Worm (Caenorhabditis elegans) whole organism, L3 larva: ENCODE measurements around the gene C33C12.4.

Source experiments
- R02D3.7 ChIP-seq: fragments of 150-350 bp; optimal IDR thresholded peaks from 2 replicates; lab custom pipeline; 2014; ENCODE audit warnings: missing biosample characterization, missing genetic modification characterization
- ZK546.5 ChIP-seq: sonication (generic microtip); optimal IDR thresholded peaks from 2 replicates; lab custom pipeline; 2017; ENCODE audit warnings: missing biosample characterization, missing genetic modification characterization
- aly-2 ChIP-seq: fragments of 150-350 bp; optimal IDR thresholded peaks from 2 replicates; lab custom pipeline; 2014; ENCODE audit warnings: missing biosample characterization, missing genetic modification characterization
- ama-1 ChIP-seq: fragments of 150-350 bp; optimal IDR thresholded peaks from 2 replicates; lab custom pipeline; 2018
- ceh-16 ChIP-seq: sonication (generic microtip); optimal IDR thresholded peaks from 2 replicates; lab custom pipeline; 2017; ENCODE audit warnings: missing biosample characterization, missing genetic modification characterization
- ceh-28 ChIP-seq: fragments of 150-350 bp; optimal IDR thresholded peaks from 2 replicates; lab custom pipeline; 2014; ENCODE audit warnings: missing biosample characterization, missing genetic modification reagents, missing genetic modification characterization
- ceh-9 ChIP-seq: sonication (generic microtip); optimal IDR thresholded peaks from 2 replicates; lab custom pipeline; 2018; ENCODE audit warnings: missing biosample characterization, missing genetic modification characterization
- daf-12 ChIP-seq: fragments of 150-350 bp; optimal IDR thresholded peaks from 2 replicates; lab custom pipeline; 2014; ENCODE audit warnings: missing biosample characterization, missing genetic modification reagents, missing genetic modification characterization
- elt-2 ChIP-seq: sonication (generic microtip); optimal IDR thresholded peaks from 2 replicates; lab custom pipeline; 2016; ENCODE audit warnings: missing genetic modification reagents, mild to moderate bottlenecking, missing genetic modification characterization, missing compliant biosample characterization
- fkh-2 ChIP-seq: fragments of 150-350 bp; optimal IDR thresholded peaks from 2 replicates; lab custom pipeline; 2014; ENCODE audit warnings: missing biosample characterization, missing genetic modification reagents, missing genetic modification characterization
- fos-1 ChIP-seq: fragments of 150-350 bp; optimal IDR thresholded peaks from 2 replicates; lab custom pipeline; 2014; ENCODE audit warnings: missing biosample characterization, missing genetic modification characterization
- jun-1 ChIP-seq: fragments of 150-350 bp; optimal IDR thresholded peaks from 2 replicates; lab custom pipeline; 2014; ENCODE audit warnings: missing biosample characterization, missing genetic modification reagents, missing genetic modification characterization
- lin-39 ChIP-seq: fragments of 150-350 bp; optimal IDR thresholded peaks from 2 replicates; lab custom pipeline; 2018; ENCODE audit warnings: missing biosample characterization, missing genetic modification reagents, missing genetic modification characterization
- lsy-12 ChIP-seq: sonication (generic microtip); optimal IDR thresholded peaks from 2 replicates; lab custom pipeline; 2016; ENCODE audit warnings: mild to moderate bottlenecking, missing genetic modification characterization, missing compliant biosample characterization
- mdl-1 ChIP-seq: fragments of 150-350 bp; optimal IDR thresholded peaks from 2 replicates; lab custom pipeline; 2014; ENCODE audit warnings: missing biosample characterization, missing genetic modification characterization
- nfya-1 ChIP-seq: sonication (generic microtip); optimal IDR thresholded peaks from 2 replicates; lab custom pipeline; 2017; ENCODE audit warnings: missing genetic modification characterization, mild to moderate bottlenecking, missing compliant biosample characterization, antibody characterized with exemption, moderate library complexity; ENCODE audit not compliant: insufficient read depth
- nhr-11 ChIP-seq: fragments of 150-350 bp; optimal IDR thresholded peaks from 2 replicates; lab custom pipeline; 2014; ENCODE audit warnings: missing biosample characterization, missing genetic modification characterization
- nhr-12 ChIP-seq: fragments of 150-350 bp; optimal IDR thresholded peaks from 2 replicates; lab custom pipeline; 2014; ENCODE audit warnings: missing biosample characterization, missing genetic modification characterization
- nhr-25 ChIP-seq: sonication (generic microtip); optimal IDR thresholded peaks from 2 replicates; lab custom pipeline; 2017; ENCODE audit warnings: missing biosample characterization, missing genetic modification characterization
- nhr-28 ChIP-seq: fragments of 150-350 bp; optimal IDR thresholded peaks from 2 replicates; lab custom pipeline; 2014; ENCODE audit warnings: missing biosample characterization, missing genetic modification characterization
- nhr-67 ChIP-seq: fragments of 150-350 bp; optimal IDR thresholded peaks from 2 replicates; lab custom pipeline; 2014; ENCODE audit warnings: missing biosample characterization, missing genetic modification characterization
- nhr-77 ChIP-seq: fragments of 150-350 bp; optimal IDR thresholded peaks from 2 replicates; lab custom pipeline; 2014; ENCODE audit warnings: missing biosample characterization, missing genetic modification characterization
- pqm-1 ChIP-seq: fragments of 150-350 bp; optimal IDR thresholded peaks from 2 replicates; lab custom pipeline; 2017; ENCODE audit warnings: missing biosample characterization, missing genetic modification characterization, inconsistent platforms
- sea-2 ChIP-seq: fragments of 150-350 bp; sonication (generic microtip); optimal IDR thresholded peaks from 4 replicates; lab custom pipeline; 2014; ENCODE audit warnings: missing biosample characterization, missing genetic modification reagents, missing genetic modification characterization
- skn-1 ChIP-seq: fragments of 150-350 bp; optimal IDR thresholded peaks from 2 replicates; lab custom pipeline; 2014; ENCODE audit warnings: missing biosample characterization, missing genetic modification characterization
- snpc-4 ChIP-seq: fragments of 150-350 bp; optimal IDR thresholded peaks from 2 replicates; lab custom pipeline; 2014; ENCODE audit warnings: missing biosample characterization, missing genetic modification characterization
- tbx-2 ChIP-seq: sonication (generic microtip); optimal IDR thresholded peaks from 2 replicates; lab custom pipeline; 2016; ENCODE audit warnings: mild to moderate bottlenecking, missing genetic modification characterization, missing compliant biosample characterization
- unc-39 ChIP-seq: sonication (generic microtip); optimal IDR thresholded peaks from 4 replicates; lab custom pipeline; 2017; ENCODE audit warnings: missing biosample characterization, missing genetic modification characterization
- zag-1 ChIP-seq: fragments of 150-350 bp; optimal IDR thresholded peaks from 2 replicates; lab custom pipeline; 2014; ENCODE audit warnings: missing biosample characterization, missing genetic modification characterization
- ztf-11 ChIP-seq: fragments of 150-350 bp; optimal IDR thresholded peaks from 2 replicates; lab custom pipeline; 2014; ENCODE audit warnings: missing biosample characterization, missing genetic modification characterization
- ztf-4 ChIP-seq: fragments of 150-350 bp; optimal IDR thresholded peaks from 2 replicates; lab custom pipeline; 2014; ENCODE audit warnings: missing biosample characterization, missing genetic modification characterization

C33C12.4 gene

ce11 chrII:2138901-2139300 is 27.4 kb downstream of the C33C12.4 start:
- TF ChIP-seq tbx-2 (tag; lab: Kevin White, UChicago) (no peak), ztf-4 (tag; lab: Kevin White, UChicago) (no peak), zag-1 (no peak), fkh-2 (tag; lab: Kevin White, UChicago) (no peak)

- TF ChIP-seq fos-1 (no peak), lsy-12 (tag; lab: Kevin White, UChicago) (no peak), nfya-1 (tag; lab: Kevin White, UChicago) (no peak), nhr-77 (no peak), ceh-28 (tag; lab: Kevin White, UChicago) (no peak), aly-2 (tag; lab: Kevin White, UChicago) (no peak), ceh-16 (tag; lab: Kevin White, UChicago) (no peak), unc-39 (tag; lab: Kevin White, UChicago) (no peak), ztf-4 (tag; lab: Kevin White, UChicago) (no peak)
- TF ChIP-seq, all 47 proteins: peak for 0
Measured at ce11 chrII:2137235-2137634, 29.0 kb downstream of the C33C12.4 start, which contains the start of gene C40A11.4. Gene C40A11.4 (plus strand): TSS chrII:2137422.

ce11 chrII:2135604-2136003 is 30.7 kb downstream of the C33C12.4 start, which contains the start of gene hpo-7:
Gene hpo-7 (minus strand): TSS chrII:2135704.
- TF ChIP-seq sea-2: no peak
- TF ChIP-seq pqm-1: no peak
- no peak for TF ChIP-seq nhr-28 (tag; lab: Kevin White, UChicago)
- no peak for TF ChIP-seq R02D3.7 (tag; lab: Kevin White, UChicago)
- TF ChIP-seq ZK546.5 (tag; lab: Kevin White, UChicago): no peak
- no peak for TF ChIP-seq aly-2 (tag; lab: Kevin White, UChicago)
- no peak for TF ChIP-seq ztf-4 (tag; lab: Kevin White, UChicago)
- no peak for TF ChIP-seq snpc-4 (tag; lab: Kevin White, UChicago)
- TF ChIP-seq nhr-77: no peak
- TF ChIP-seq ama-1 (lab: Kevin White, UChicago): no peak
- TF ChIP-seq nhr-25: no peak
- no peak for TF ChIP-seq skn-1 (tag; lab: Kevin White, UChicago)
- TF ChIP-seq daf-12: no peak

ce11 chrII:2130770-2131169 is 35.5 kb downstream of the C33C12.4 start, which contains the start of gene sdz-28:
Gene sdz-28 (plus strand): TSS chrII:2131070.
- no peak for TF ChIP-seq ztf-11 (tag; lab: Kevin White, UChicago)
- no peak for TF ChIP-seq tbx-2 (tag; lab: Kevin White, UChicago)
- TF ChIP-seq nhr-11 (tag; lab: Kevin White, UChicago): no peak
- TF ChIP-seq ceh-9 (tag; lab: Kevin White, UChicago): no peak
- TF ChIP-seq nhr-77: no peak
- TF ChIP-seq skn-1 (tag; lab: Kevin White, UChicago): no peak

ce11 chrII:2122762-2123161 is 43.5 kb downstream of the C33C12.4 start:
- TF ChIP-seq elt-2 (tag; lab: Kevin White, UChicago) (peak; percentile 55), jun-1 (tag; lab: Kevin White, UChicago) (no peak)
- TF ChIP-seq, all 47 proteins: peak for 1

- TF ChIP-seq pqm-1 (peak; percentile 18), elt-2 (tag; lab: Kevin White, UChicago) (peak; percentile 55), nhr-67 (tag; lab: Kevin White, UChicago) (no peak), tbx-2 (tag; lab: Kevin White, UChicago) (no peak), lin-39 (tag; lab: Kevin White, UChicago) (no peak), R02D3.7 (tag; lab: Kevin White, UChicago) (no peak), mdl-1 (tag; lab: Kevin White, UChicago) (no peak), fkh-2 (tag; lab: Kevin White, UChicago) (no peak), zag-1 (no peak)
Measured at ce11 chrII:2122091-2122490, 44.2 kb downstream of the C33C12.4 start, which contains the start of gene math-37. Gene math-37 (minus strand): TSS chrII:2122191.

- no peak for TF ChIP-seq mdl-1 (tag; lab: Kevin White, UChicago)
- no peak for TF ChIP-seq nhr-25
- TF ChIP-seq nhr-12 (tag; lab: Kevin White, UChicago): no peak
- no peak for TF ChIP-seq ama-1 (lab: Kevin White, UChicago)
- TF ChIP-seq zag-1: no peak
Measured at ce11 chrII:2116794-2117193, 49.5 kb downstream of the C33C12.4 start, which contains the start of gene srh-195. Gene srh-195 (minus strand): TSS chrII:2116894.
